Worm (Caenorhabditis elegans): ENCODE data around the gene snf-3.

The snf-3 gene

ce11 chrII:1134314-1135108, 42.7 kb downstream of the snf-3 start (continued):
- TF ChIP-seq ceh-100 (GFP tag; IDR thresholded peaks at IDR 0.05) (peak; percentile 99), zim-3 (tag; optimal IDR thresholded peaks at IDR 0.05) (peak; percentile 18), snpc-3.4 (tag; optimal IDR thresholded peaks at IDR 0.05) (peak; percentile 7), K11D2.4 (GFP tag; IDR thresholded peaks at IDR 0.05) (peak; percentile 60), dox-1 (GFP tag; IDR thresholded peaks at IDR 0.05) (peak; percentile 95), C17E4.6 (GFP tag; IDR thresholded peaks at IDR 0.05) (peak; percentile 56; the same call in 1 of the 2 replicates), lir-1 (GFP tag; conservative IDR thresholded peaks at IDR 0.05) (peak; percentile 71; the same call in 1 of the 2 replicates), lin-26 (GFP tag; IDR thresholded peaks at IDR 0.05) (peak; percentile 71), egrh-3 (GFP tag; IDR thresholded peaks at IDR 0.05) (peak; percentile 66), D2030.7 (GFP tag; IDR thresholded peaks at IDR 0.05) (peak; percentile 99)

- TF ChIP-seq K11D2.4 (GFP tag; IDR thresholded peaks at IDR 0.05): no peak
- no peak for TF ChIP-seq Y56A3A.18 (GFP tag; IDR thresholded peaks at IDR 0.05)
- no peak for TF ChIP-seq C06A6.2 (GFP tag; conservative IDR thresholded peaks at IDR 0.05)
- no peak for TF ChIP-seq ztf-18 (tag; optimal IDR thresholded peaks at IDR 0.05)
- no peak for TF ChIP-seq ceh-79 (tag; optimal IDR thresholded peaks at IDR 0.05)
- no peak for TF ChIP-seq Y67H2A.10 (GFP tag; conservative IDR thresholded peaks at IDR 0.05)
Measured at ce11 chrII:1136485-1136884, 44.7 kb downstream of the snf-3 start, which contains the start of gene pod-2. TSS of gene pod-2 (plus strand) at chrII:1136785.

ce11 chrII:1138618-1139017, 46.8 kb downstream of the snf-3 start:
- TF ChIP-seq nhr-80 (tag; optimal IDR thresholded peaks at IDR 0.05) (peak; percentile 55), ekl-4 (GFP tag; IDR thresholded peaks at IDR 0.05) (no peak), mcd-1 (GFP tag; IDR thresholded peaks at IDR 0.05) (0 out of 2 replicates have a peak, but pooled peaks have one; percentile 12), tbp1 (GFP tag; optimal IDR thresholded peaks at IDR 0.05) (no peak), bed-2 (GFP tag; IDR thresholded peaks at IDR 0.05) (no peak), dox-1 (GFP tag; IDR thresholded peaks at IDR 0.05) (peak; percentile 9; the same call in 1 of the 2 replicates), snpc-3.4 (tag; optimal IDR thresholded peaks at IDR 0.05) (no peak)

ce11 chrII:1140689-1141088, 48.9 kb downstream of the snf-3 start, which contains the start of gene W09B6.4:
TSS of gene W09B6.4 (minus strand) at chrII:1140839.
- TF ChIP-seq nhr-80 (tag; optimal IDR thresholded peaks at IDR 0.05): peak; percentile 58
- no peak for TF ChIP-seq sptf-2 (GFP tag; optimal IDR thresholded peaks at IDR 0.05)

DNA sequence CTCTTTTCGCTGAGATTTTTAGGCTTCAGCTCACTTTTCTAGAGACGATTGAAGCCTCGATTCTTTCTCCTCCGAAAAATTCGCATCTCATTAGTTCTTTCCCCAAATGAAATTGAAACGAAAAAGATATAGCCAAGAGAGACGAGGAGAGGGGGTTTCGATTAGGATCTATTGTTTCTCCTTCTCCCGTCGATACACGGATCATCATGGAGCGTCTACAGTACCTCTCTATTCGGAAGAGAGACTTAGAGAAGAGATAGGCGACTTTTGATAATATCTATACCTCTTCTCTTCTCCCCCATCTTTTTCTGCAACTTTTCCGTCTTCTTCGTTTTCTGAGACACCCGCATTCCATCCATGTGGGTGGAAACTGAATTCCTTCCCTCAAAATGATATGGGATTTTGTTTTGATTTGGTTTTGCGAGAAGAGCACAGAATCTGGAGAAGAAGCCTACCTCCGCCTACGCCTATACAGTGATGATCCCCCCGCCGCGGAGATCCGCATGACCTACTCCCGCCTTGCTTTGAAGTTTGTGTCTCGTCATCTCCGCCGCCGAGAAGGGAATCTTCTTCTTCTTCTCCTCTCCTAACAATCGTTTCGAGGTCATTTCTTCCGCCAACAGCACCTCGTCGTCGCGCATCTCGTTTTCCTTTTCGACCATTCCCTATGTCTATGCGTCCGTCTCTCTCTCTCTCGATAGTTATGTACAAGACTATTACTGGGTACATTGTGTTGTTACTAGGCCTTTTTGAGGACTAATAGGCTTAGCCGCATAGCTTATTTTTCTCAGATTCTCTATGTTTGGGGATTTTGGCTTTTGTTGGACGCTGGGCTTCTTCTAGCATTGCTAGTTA, 50.1 kb downstream of the snf-3 start:
- no peak for TF ChIP-seq egl-18 (GFP tag; IDR thresholded peaks at IDR 0.05)
- no peak for TF ChIP-seq madf-3 (GFP tag; IDR thresholded peaks at IDR 0.05)
- TF ChIP-seq lsl-1 (GFP tag; optimal IDR thresholded peaks at IDR 0.05): no peak
- TF ChIP-seq aptf-3 (GFP tag; IDR thresholded peaks at IDR 0.05): no peak
- no peak for TF ChIP-seq hsf-1 (GFP tag; IDR thresholded peaks at IDR 0.05)
- TF ChIP-seq mxl-1 (tag; optimal IDR thresholded peaks at IDR 0.05): no peak
- no peak for TF ChIP-seq hlh-26 (GFP tag; conservative IDR thresholded peaks at IDR 0.05)
- no peak for TF ChIP-seq unc-130 (GFP tag; optimal IDR thresholded peaks at IDR 0.05)
- TF ChIP-seq sea-2 (GFP tag; IDR thresholded peaks at IDR 0.05): no peak
- no peak for TF ChIP-seq B0035.1 (tag; optimal IDR thresholded peaks at IDR 0.05)
- no peak for TF ChIP-seq fkh-3 (tag; optimal IDR thresholded peaks at IDR 0.05)
- 0 out of 2 replicates have a peak, but pooled peaks have one; percentile 37 for TF ChIP-seq Y53G8AR.9 (GFP tag; conservative IDR thresholded peaks at IDR 0.05)
- TF ChIP-seq ceh-91 (GFP tag; IDR thresholded peaks at IDR 0.05): no peak
- no peak for TF ChIP-seq nfya-2 (GFP tag; IDR thresholded peaks at IDR 0.05)
- peak; percentile 20 for TF ChIP-seq ztf-26 (tag; optimal IDR thresholded peaks at IDR 0.05)
- no peak for TF ChIP-seq tlf-1 (GFP tag; optimal IDR thresholded peaks at IDR 0.05)
- no peak for TF ChIP-seq lin-26 (GFP tag; IDR thresholded peaks at IDR 0.05)
- TF ChIP-seq ztf-3 (GFP tag; optimal IDR thresholded peaks at IDR 0.05): no peak
- no peak for TF ChIP-seq cebp-1 (GFP tag; IDR thresholded peaks at IDR 0.05)
- no peak for TF ChIP-seq cebp-1 (tag; optimal IDR thresholded peaks at IDR 0.05)

All from whole organism, young adult.